Fruit fly (Drosophila melanogaster) S2 (cell line): Measurements from ENCODE around the gene CG7164.

Experiments used
- CG8478 ChIP-seq: fragments of >200 bp; optimal IDR thresholded peaks from 2 replicates; lab custom pipeline; 2018
- CTCF ChIP-seq, 2 experiments: fragments of >200 bp; optimal IDR thresholded peaks; 2 replicates each; lab custom pipeline; 2018

- TF ChIP-seq CG8478 (lab: Kevin White, UChicago), result no peak
- TF ChIP-seq CTCF (optimal IDR thresholded peaks at IDR 0.05; lab: Kevin White, UChicago), result no peak
These were observed 8.8 kb downstream of the CG7164 start for dm6 chr2L:7790081-7790447.
